Fruit fly (Drosophila melanogaster) whole organism, prepupa: ENCODE data around the gene CG11889.
A peak's percentile ranks its signal among the peaks of the same experiment; 100 is the strongest.

Experiments used
- CG10631 ChIP-seq: fragments of 200-800 bp; sonication (Bioruptor generic); optimal IDR thresholded peaks from 2 replicates; lab custom pipeline; 2016; ENCODE audit warnings: missing biosample characterization, missing genetic modification characterization
- CG10669 ChIP-seq: fragments of 200-800 bp; sonication (Bioruptor generic); optimal IDR thresholded peaks from 3 replicates; lab custom pipeline; 2018; ENCODE audit warnings: missing biosample characterization, mild to moderate bottlenecking, missing genetic modification characterization, moderate library complexity
- CG11294 ChIP-seq: fragments of 200-800 bp; sonication (Bioruptor generic); IDR thresholded peaks from 2 replicates; pipeline ENCODE4 v1.3.6; 2022; ENCODE audit warnings: missing biosample characterization, missing genetic modification characterization
- CG11762 ChIP-seq: fragments of 200-800 bp; sonication (Bioruptor generic); optimal IDR thresholded peaks from 3 replicates; lab custom pipeline; 2016; ENCODE audit warnings: missing biosample characterization, missing genetic modification characterization; ENCODE audit not compliant: insufficient read depth
- CG15336 ChIP-seq: fragments of 200-800 bp; sonication (Bioruptor generic); IDR thresholded peaks from 2 replicates; pipeline ENCODE4 v1.3.6; 2022; ENCODE audit warnings: missing biosample characterization, missing genetic modification characterization
- CG16779 ChIP-seq: fragments of 200-800 bp; sonication (Bioruptor generic); optimal IDR thresholded peaks from 3 replicates; lab custom pipeline; 2017; ENCODE audit warnings: missing biosample characterization, mild to moderate bottlenecking, missing genetic modification characterization
- CG3032 ChIP-seq: fragments of 200-800 bp; optimal IDR thresholded peaks from 2 replicates; lab custom pipeline; 2019; ENCODE audit warnings: missing biosample characterization, mild to moderate bottlenecking, missing genetic modification characterization, moderate library complexity
- CG32006 ChIP-seq: fragments of 200-800 bp; sonication (Bioruptor generic); optimal IDR thresholded peaks from 3 replicates; lab custom pipeline; 2017; ENCODE audit warnings: missing biosample characterization, mild to moderate bottlenecking, missing genetic modification characterization
- CG34406 ChIP-seq: fragments of 200-800 bp; sonication (Bioruptor generic); optimal IDR thresholded peaks from 3 replicates; lab custom pipeline; 2016; ENCODE audit warnings: missing biosample characterization, missing genetic modification characterization
- CG3919 ChIP-seq: fragments of 200-800 bp; sonication (Bioruptor generic); optimal IDR thresholded peaks from 3 replicates; lab custom pipeline; 2016; ENCODE audit warnings: missing biosample characterization, missing genetic modification characterization
- CG6163 ChIP-seq: fragments of 200-800 bp; sonication (Bioruptor generic); IDR thresholded peaks from 3 replicates; pipeline ENCODE4 v1.3.6; 2022; ENCODE audit warnings: missing biosample characterization, missing genetic modification characterization
- CG6276 ChIP-seq: fragments of 200-800 bp; sonication (Bioruptor generic); optimal IDR thresholded peaks from 2 replicates; lab custom pipeline; 2017; ENCODE audit warnings: missing biosample characterization, mild to moderate bottlenecking, missing genetic modification characterization
- CG6792 ChIP-seq: fragments of 200-800 bp; sonication (Bioruptor generic); optimal IDR thresholded peaks from 3 replicates; lab custom pipeline; 2016; ENCODE audit warnings: missing biosample characterization, missing genetic modification characterization
- CG6808 ChIP-seq: fragments of 200-800 bp; sonication (Bioruptor generic); optimal IDR thresholded peaks from 3 replicates; lab custom pipeline; 2017; ENCODE audit warnings: missing biosample characterization, missing genetic modification characterization, mild to moderate bottlenecking, moderate library complexity, missing genetic modification reagents
- CG6854 ChIP-seq: fragments of 200-800 bp; sonication (Bioruptor generic); optimal IDR thresholded peaks from 2 replicates; lab custom pipeline; 2017; ENCODE audit warnings: missing biosample characterization, mild to moderate bottlenecking, missing genetic modification characterization
- CG7368 ChIP-seq: fragments of 200-800 bp; sonication (Bioruptor generic); optimal IDR thresholded peaks from 3 replicates; lab custom pipeline; 2016; ENCODE audit warnings: missing biosample characterization, missing genetic modification characterization
- CG8119 ChIP-seq: fragments of 200-800 bp; sonication (Bioruptor generic); IDR thresholded peaks from 3 replicates; pipeline ENCODE4 v1.3.6; 2022; ENCODE audit warnings: missing biosample characterization, missing genetic modification characterization
- CG8319 ChIP-seq: fragments of 200-800 bp; sonication (Bioruptor generic); optimal IDR thresholded peaks from 3 replicates; lab custom pipeline; 2016; ENCODE audit warnings: missing biosample characterization, missing genetic modification characterization
- Eip75B ChIP-seq: fragments of 200-800 bp; sonication (Bioruptor generic); optimal IDR thresholded peaks from 3 replicates; lab custom pipeline; 2016; ENCODE audit warnings: missing biosample characterization, missing genetic modification characterization
- Eip78C ChIP-seq: fragments of 200-800 bp; sonication (Bioruptor generic); peaks from one replicate; lab custom pipeline; 2016; ENCODE audit warnings: missing biosample characterization, missing genetic modification characterization
- Eip93F ChIP-seq: fragments of 200-800 bp; sonication (Bioruptor generic); optimal IDR thresholded peaks from 2 replicates; lab custom pipeline; 2016; ENCODE audit warnings: missing biosample characterization, mild to moderate bottlenecking, missing genetic modification characterization
- Ets96B ChIP-seq: fragments of 200-800 bp; optimal IDR thresholded peaks from 2 replicates; lab custom pipeline; 2019; ENCODE audit warnings: missing biosample characterization, mild to moderate bottlenecking, missing genetic modification characterization, moderate library complexity
- Hr38 ChIP-seq: sonication (Bioruptor generic); optimal IDR thresholded peaks from 2 replicates; lab custom pipeline; 2016; ENCODE audit warnings: missing biosample characterization, missing genetic modification characterization
- Hr39 ChIP-seq: fragments of 200-800 bp; sonication (Bioruptor generic); optimal IDR thresholded peaks from 2 replicates; lab custom pipeline; 2016; ENCODE audit warnings: missing biosample characterization, missing genetic modification characterization
- Hr4 ChIP-seq: fragments of 200-800 bp; sonication (Bioruptor generic); optimal IDR thresholded peaks from 3 replicates; lab custom pipeline; 2016; ENCODE audit warnings: missing biosample characterization, missing genetic modification characterization
- Met ChIP-seq: fragments of 200-800 bp; sonication (Bioruptor generic); optimal IDR thresholded peaks from 3 replicates; lab custom pipeline; 2016; ENCODE audit warnings: missing biosample characterization, missing genetic modification characterization
- Sox102F ChIP-seq: fragments of 200-800 bp; sonication (Bioruptor generic); optimal IDR thresholded peaks from 2 replicates; lab custom pipeline; 2016; ENCODE audit warnings: missing biosample characterization, mild to moderate bottlenecking, missing genetic modification characterization
- Sox14 ChIP-seq: fragments of 200-800 bp; sonication (Bioruptor generic); optimal IDR thresholded peaks from 3 replicates; lab custom pipeline; 2016; ENCODE audit warnings: missing biosample characterization, missing genetic modification characterization
- achi ChIP-seq: fragments of 200-800 bp; sonication (Bioruptor generic); optimal IDR thresholded peaks from 3 replicates; lab custom pipeline; 2016; ENCODE audit warnings: missing biosample characterization, missing genetic modification characterization
- acj6 ChIP-seq: fragments of 200-800 bp; sonication (Bioruptor generic); optimal IDR thresholded peaks from 3 replicates; lab custom pipeline; 2016; ENCODE audit warnings: missing biosample characterization, missing genetic modification characterization
- cyc ChIP-seq: fragments of 200-800 bp; sonication (Bioruptor generic); optimal IDR thresholded peaks from 3 replicates; lab custom pipeline; 2016; ENCODE audit warnings: missing biosample characterization, missing genetic modification characterization
- eg ChIP-seq: fragments of 200-800 bp; sonication (Bioruptor generic); IDR thresholded peaks from 3 replicates; pipeline ENCODE4 v1.3.6; 2022; ENCODE audit warnings: missing biosample characterization, missing genetic modification characterization
- esn ChIP-seq: fragments of 200-800 bp; sonication (Bioruptor generic); optimal IDR thresholded peaks from 2 replicates; lab custom pipeline; 2016; ENCODE audit warnings: missing biosample characterization, mild to moderate bottlenecking, missing genetic modification characterization, moderate library complexity
- fd59A ChIP-seq: fragments of 200-800 bp; sonication (Bioruptor generic); optimal IDR thresholded peaks from 2 replicates; lab custom pipeline; 2017; ENCODE audit warnings: missing biosample characterization, mild to moderate bottlenecking, missing genetic modification characterization, missing genetic modification reagents
- fd85E ChIP-seq: fragments of 200-800 bp; sonication (Bioruptor generic); optimal IDR thresholded peaks from 3 replicates; lab custom pipeline; 2016; ENCODE audit warnings: missing biosample characterization, missing genetic modification characterization
- fkh ChIP-seq: fragments of 200-800 bp; sonication (Bioruptor generic); optimal IDR thresholded peaks from 3 replicates; lab custom pipeline; 2017; ENCODE audit warnings: missing biosample characterization, mild to moderate bottlenecking, missing genetic modification characterization, moderate library complexity
- lz ChIP-seq: fragments of 200-800 bp; sonication (Bioruptor generic); optimal IDR thresholded peaks from 3 replicates; lab custom pipeline; 2016; ENCODE audit warnings: missing biosample characterization, missing genetic modification characterization
- net ChIP-seq: fragments of 200-800 bp; sonication (Bioruptor generic); optimal IDR thresholded peaks from 3 replicates; lab custom pipeline; 2016; ENCODE audit warnings: missing biosample characterization, missing genetic modification characterization
- pdm3 ChIP-seq: fragments of 200-800 bp; sonication (Bioruptor generic); optimal IDR thresholded peaks from 3 replicates; lab custom pipeline; 2016; ENCODE audit warnings: missing biosample characterization, missing genetic modification characterization
- spab ChIP-seq: fragments of 200-800 bp; sonication (Bioruptor generic); optimal IDR thresholded peaks from 2 replicates; lab custom pipeline; 2017; ENCODE audit warnings: missing biosample characterization, mild to moderate bottlenecking, missing genetic modification characterization, missing genetic modification reagents
- ss ChIP-seq, 2 experiments: fragments of 200-800 bp; sonication (Bioruptor generic); optimal IDR thresholded peaks; 2 replicates in 1 of 2; 3 replicates in 1 of 2; lab custom pipeline; 2017 to 2018; ENCODE audit warnings: mild to moderate bottlenecking in 2 of 2, missing biosample characterization in 2 of 2, missing genetic modification characterization in 2 of 2, moderate library complexity in 1 of 2
- svp ChIP-seq: fragments of 200-800 bp; sonication (Bioruptor generic); peaks from one replicate; lab custom pipeline; 2016; ENCODE audit warnings: missing biosample characterization, missing genetic modification characterization
- vri ChIP-seq: fragments of 200-800 bp; sonication (Bioruptor generic); optimal IDR thresholded peaks from 3 replicates; lab custom pipeline; 2016; ENCODE audit warnings: missing biosample characterization, mild to moderate bottlenecking, missing genetic modification characterization

The CG11889 gene

DNA sequence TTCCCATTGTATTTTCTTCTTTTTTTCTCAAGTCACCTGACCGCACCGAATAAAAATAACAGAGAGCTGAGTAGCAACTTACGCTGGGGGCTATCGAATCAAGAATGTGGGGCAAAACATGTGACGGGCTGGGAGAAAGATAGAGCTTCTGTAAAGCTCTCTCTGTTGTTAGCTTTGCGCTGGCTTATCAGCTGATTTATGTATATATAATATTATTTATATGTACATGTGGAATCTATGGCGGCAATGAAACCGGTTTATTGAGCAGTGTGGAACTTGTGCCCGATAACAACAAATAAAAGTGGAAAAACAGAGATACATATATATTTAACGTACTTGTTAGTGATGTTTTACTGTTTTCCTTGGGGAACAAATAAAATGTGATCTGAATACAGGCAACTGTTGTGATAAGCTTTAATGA lies 22.9 kb downstream of the CG11889 start, which contains the start of gene CG31098:
TSS of gene CG31098 (minus strand) at position 114 of the 421 bp plus-strand sequence.
- peak; percentile 55 for TF ChIP-seq CG16779 (tag; lab: Kevin White, UChicago)
- TF ChIP-seq CG11294: no peak
- TF ChIP-seq CG8119 (GFP tag; lab: Robert Waterston, UW): no peak
- TF ChIP-seq CG32006 (GFP tag; lab: Kevin White, UChicago): no peak
- TF ChIP-seq spab: no peak
- no peak for TF ChIP-seq svp (GFP tag; lab: Kevin White, UChicago)
- TF ChIP-seq cyc (GFP tag; lab: Kevin White, UChicago): no peak
- no peak for TF ChIP-seq CG6792 (GFP tag; lab: Kevin White, UChicago)
- TF ChIP-seq fkh (GFP tag; lab: Kevin White, UChicago): peak; percentile 75
- TF ChIP-seq CG3032: no peak
- no peak for TF ChIP-seq CG6808
- no peak for TF ChIP-seq Hr4
- TF ChIP-seq Hr39 (GFP tag; lab: Kevin White, UChicago): no peak
- no peak for TF ChIP-seq net (GFP tag; lab: Kevin White, UChicago)
- no peak for TF ChIP-seq CG3919
- no peak for TF ChIP-seq CG7368 (GFP tag; lab: Kevin White, UChicago)
- no peak for TF ChIP-seq esn (GFP tag; lab: Kevin White, UChicago)
- no peak for TF ChIP-seq pdm3
- TF ChIP-seq fd59A (GFP tag; lab: Kevin White, UChicago): no peak
- TF ChIP-seq Eip93F: peak; percentile 25
- no peak for TF ChIP-seq CG10631 (GFP tag; lab: Kevin White, UChicago)
- no peak for TF ChIP-seq CG6854
- no peak for TF ChIP-seq eg (GFP tag; lab: Robert Waterston, UW)
- no peak for TF ChIP-seq CG10669 (GFP tag; lab: Kevin White, UChicago)
- no peak for TF ChIP-seq Hr38 (GFP tag; lab: Kevin White, UChicago)
- no peak for TF ChIP-seq fd85E (GFP tag; lab: Kevin White, UChicago)
- TF ChIP-seq Sox14 (GFP tag; lab: Kevin White, UChicago): no peak
- no peak; the same call in 1 of the 2 replicates for TF ChIP-seq CG15336 (GFP tag; lab: Robert Waterston, UW)
- TF ChIP-seq CG11762 (GFP tag; lab: Kevin White, UChicago): no peak
- TF ChIP-seq lz (GFP tag; lab: Kevin White, UChicago): no peak
- TF ChIP-seq Eip78C (GFP tag; lab: Kevin White, UChicago): peak; percentile 77
- peak; percentile 3 for TF ChIP-seq Sox102F (GFP tag; lab: Kevin White, UChicago)
- TF ChIP-seq achi (GFP tag; lab: Kevin White, UChicago): no peak
- no peak for TF ChIP-seq CG8319
- TF ChIP-seq CG6163: no peak; the same call in 1 of the 3 replicates
- no peak for TF ChIP-seq Met (GFP tag; lab: Kevin White, UChicago)
- TF ChIP-seq ss (GFP tag; optimal IDR thresholded peaks at IDR 0.05; lab: Kevin White, UChicago): no peak
- peak; percentile 33 for TF ChIP-seq vri (GFP tag; lab: Kevin White, UChicago)
- no peak for TF ChIP-seq CG34406 (GFP tag; lab: Kevin White, UChicago)
- peak; percentile 32 for TF ChIP-seq CG6276
- TF ChIP-seq, all 60 proteins: peak for 7

DNA sequence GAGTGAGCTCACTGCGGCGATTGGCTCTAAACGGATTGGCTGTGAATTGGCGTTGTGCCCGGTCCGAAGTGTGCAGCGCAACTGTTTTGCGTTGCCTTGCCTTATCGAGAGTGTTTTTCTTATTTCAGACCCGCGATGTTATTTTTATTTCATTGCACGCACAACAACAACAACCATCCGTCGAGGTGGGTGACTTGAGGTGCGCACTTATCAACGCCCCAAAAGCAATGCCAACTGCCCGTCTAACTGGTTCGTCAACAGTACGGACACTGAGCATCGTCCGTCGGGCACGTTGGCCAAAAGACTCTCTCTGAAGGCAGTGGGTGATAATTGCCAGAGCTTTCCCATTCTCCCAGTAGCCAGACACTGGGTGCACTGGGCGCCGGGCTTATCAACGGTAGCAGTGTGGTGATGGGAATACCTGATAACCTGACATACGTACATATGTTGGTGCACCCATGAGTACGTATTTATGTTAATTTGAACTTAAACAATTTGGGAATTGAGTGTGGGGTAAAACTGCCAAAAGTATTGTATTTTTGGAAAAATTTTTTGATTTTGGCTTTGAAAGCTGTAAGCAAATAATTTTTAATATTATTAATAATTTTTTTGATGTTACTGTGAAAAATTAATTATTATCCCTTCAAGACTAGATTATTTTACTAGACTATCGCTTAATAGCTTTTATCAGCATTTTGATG lies 25.5 kb downstream of the CG11889 start, which contains the start of gene CG31102:
TSS of gene CG31102 (minus strand) at position 275 of the 701 bp plus-strand sequence.
- TF ChIP-seq Ets96B (tag; lab: Kevin White, UChicago): no peak
- no peak for TF ChIP-seq acj6 (GFP tag; lab: Kevin White, UChicago)
- no peak for TF ChIP-seq fd59A (GFP tag; lab: Kevin White, UChicago)
- TF ChIP-seq CG3919: no peak
- no peak for TF ChIP-seq Sox14 (GFP tag; lab: Kevin White, UChicago)
- TF ChIP-seq fkh (GFP tag; lab: Kevin White, UChicago): no peak
- TF ChIP-seq ss (GFP tag; optimal IDR thresholded peaks at IDR 0.05; lab: Kevin White, UChicago): peak in 1 of 2 experiments; percentile 4
- TF ChIP-seq fd85E (GFP tag; lab: Kevin White, UChicago): no peak
- peak; percentile 21 for TF ChIP-seq CG6276
- no peak for TF ChIP-seq cyc (GFP tag; lab: Kevin White, UChicago)
- TF ChIP-seq vri (GFP tag; lab: Kevin White, UChicago): peak; percentile 79
- peak; percentile 5 for TF ChIP-seq esn (GFP tag; lab: Kevin White, UChicago)
- TF ChIP-seq svp (GFP tag; lab: Kevin White, UChicago): peak; percentile 90
- no peak for TF ChIP-seq Eip75B (GFP tag; lab: Kevin White, UChicago)
